Worm (Caenorhabditis elegans): ENCODE data around the gene cup-4.

The cup-4 gene

DNA sequence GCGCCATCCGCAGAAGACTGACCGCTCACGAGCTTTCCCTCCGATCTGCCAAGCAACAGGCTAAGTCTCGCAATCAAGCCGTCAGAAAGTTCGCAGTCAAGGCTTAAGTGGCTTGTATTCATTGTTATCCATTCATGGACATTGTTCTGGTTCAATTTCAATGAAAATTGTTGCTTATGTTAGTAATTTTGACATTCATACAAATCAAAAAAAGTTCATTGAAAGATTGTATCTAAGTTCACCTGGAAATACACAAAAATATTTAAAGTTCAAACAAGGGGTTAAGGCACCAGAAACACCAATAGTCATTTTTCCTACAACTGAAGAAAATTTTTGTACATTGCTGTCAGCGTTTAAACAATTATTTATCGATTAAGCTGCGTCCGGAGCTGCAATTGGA is 10.8 kb upstream of the cup-4 start:
- no peak for TF ChIP-seq ets-7 (tag; optimal IDR thresholded peaks at IDR 0.05)
- no peak for TF ChIP-seq ama-1 (optimal IDR thresholded peaks at IDR 0.05)
- TF ChIP-seq hmg-4 (GFP tag; optimal IDR thresholded peaks at IDR 0.05) = no peak
- TF ChIP-seq tbx-11 (GFP tag; IDR thresholded peaks at IDR 0.05) = no peak

ce11 chrIII:7857142-7857541 is 9.1 kb upstream of the cup-4 start, which contains the start of gene tag-307:
tag-307 (minus strand) TSS chrIII:7857242.
- no peak for TF ChIP-seq pes-1 (GFP tag; IDR thresholded peaks at IDR 0.05)
- TF ChIP-seq hmbx-1 (tag; optimal IDR thresholded peaks at IDR 0.05) = no peak
- no peak for TF ChIP-seq tra-4 (tag; optimal IDR thresholded peaks at IDR 0.05)
- TF ChIP-seq aly-1 (tag; optimal IDR thresholded peaks at IDR 0.05) = no peak
- TF ChIP-seq flt-1 (GFP tag; IDR thresholded peaks at IDR 0.05) = no peak
- no peak for TF ChIP-seq tbx-37 (GFP tag; conservative IDR thresholded peaks at IDR 0.05)
- no peak for TF ChIP-seq sea-1 (GFP tag; conservative IDR thresholded peaks at IDR 0.05)
- TF ChIP-seq hmg-4 (GFP tag; optimal IDR thresholded peaks at IDR 0.05) = no peak
- TF ChIP-seq hnd-1 (tag; optimal IDR thresholded peaks at IDR 0.05) = no peak

ce11 chrIII:7858407-7859029 is 7.8 kb upstream of the cup-4 start, which contains the start of the genes coq-5 and ufm-1:
coq-5 (minus strand) TSS chrIII:7858457.
ufm-1 (plus strand) TSS chrIII:7858979.
- TF ChIP-seq ceh-36 (tag; optimal IDR thresholded peaks at IDR 0.05) (no peak), tbx-37 (GFP tag; conservative IDR thresholded peaks at IDR 0.05) (0 out of 2 replicates have a peak, but pooled peaks have one; percentile 14), scrt-1 (GFP tag; IDR thresholded peaks at IDR 0.05) (no peak)

ce11 chrIII:7859313-7859712 is 7.0 kb upstream of the cup-4 start, which contains the start of gene tomm-7:
tomm-7 (plus strand) TSS chrIII:7859613.
- TF ChIP-seq B0310.2 (tag; optimal IDR thresholded peaks at IDR 0.05) (no peak), tbx-11 (GFP tag; IDR thresholded peaks at IDR 0.05) (no peak), ets-7 (tag; optimal IDR thresholded peaks at IDR 0.05) (no peak), ama-1 (optimal IDR thresholded peaks at IDR 0.05) (no peak), aly-1 (tag; optimal IDR thresholded peaks at IDR 0.05) (no peak), hmbx-1 (tag; optimal IDR thresholded peaks at IDR 0.05) (no peak), scrt-1 (GFP tag; IDR thresholded peaks at IDR 0.05) (no peak), ceh-36 (tag; optimal IDR thresholded peaks at IDR 0.05) (no peak), tra-4 (tag; optimal IDR thresholded peaks at IDR 0.05) (no peak), ceh-13 (GFP tag; optimal IDR thresholded peaks at IDR 0.05) (no peak), flt-1 (GFP tag; IDR thresholded peaks at IDR 0.05) (no peak), hnd-1 (tag; optimal IDR thresholded peaks at IDR 0.05) (no peak), tbx-37 (GFP tag; conservative IDR thresholded peaks at IDR 0.05) (no peak), pes-1 (GFP tag; IDR thresholded peaks at IDR 0.05) (no peak), hmg-4 (GFP tag; optimal IDR thresholded peaks at IDR 0.05) (no peak), sea-1 (GFP tag; conservative IDR thresholded peaks at IDR 0.05) (no peak), F13C5.2 (tag; optimal IDR thresholded peaks at IDR 0.05) (no peak)

- TF ChIP-seq ceh-36 (tag; optimal IDR thresholded peaks at IDR 0.05) (no peak), hmg-4 (GFP tag; optimal IDR thresholded peaks at IDR 0.05) (no peak), flt-1 (GFP tag; IDR thresholded peaks at IDR 0.05) (no peak), F13C5.2 (tag; optimal IDR thresholded peaks at IDR 0.05) (no peak), pes-1 (GFP tag; IDR thresholded peaks at IDR 0.05) (no peak), tbx-11 (GFP tag; IDR thresholded peaks at IDR 0.05) (no peak), ets-7 (tag; optimal IDR thresholded peaks at IDR 0.05) (no peak), aly-1 (tag; optimal IDR thresholded peaks at IDR 0.05) (no peak), ama-1 (optimal IDR thresholded peaks at IDR 0.05) (no peak), hmbx-1 (tag; optimal IDR thresholded peaks at IDR 0.05) (no peak), tra-4 (tag; optimal IDR thresholded peaks at IDR 0.05) (no peak), B0310.2 (tag; optimal IDR thresholded peaks at IDR 0.05) (no peak), sea-1 (GFP tag; conservative IDR thresholded peaks at IDR 0.05) (no peak), scrt-1 (GFP tag; IDR thresholded peaks at IDR 0.05) (no peak), ceh-13 (GFP tag; optimal IDR thresholded peaks at IDR 0.05) (no peak), tbx-37 (GFP tag; conservative IDR thresholded peaks at IDR 0.05) (no peak), hnd-1 (tag; optimal IDR thresholded peaks at IDR 0.05) (no peak)
Measured at ce11 chrIII:7860885-7861284, 5.4 kb upstream of the cup-4 start, which contains the start of gene cuc-1. cuc-1 (minus strand) TSS chrIII:7860985.

DNA sequence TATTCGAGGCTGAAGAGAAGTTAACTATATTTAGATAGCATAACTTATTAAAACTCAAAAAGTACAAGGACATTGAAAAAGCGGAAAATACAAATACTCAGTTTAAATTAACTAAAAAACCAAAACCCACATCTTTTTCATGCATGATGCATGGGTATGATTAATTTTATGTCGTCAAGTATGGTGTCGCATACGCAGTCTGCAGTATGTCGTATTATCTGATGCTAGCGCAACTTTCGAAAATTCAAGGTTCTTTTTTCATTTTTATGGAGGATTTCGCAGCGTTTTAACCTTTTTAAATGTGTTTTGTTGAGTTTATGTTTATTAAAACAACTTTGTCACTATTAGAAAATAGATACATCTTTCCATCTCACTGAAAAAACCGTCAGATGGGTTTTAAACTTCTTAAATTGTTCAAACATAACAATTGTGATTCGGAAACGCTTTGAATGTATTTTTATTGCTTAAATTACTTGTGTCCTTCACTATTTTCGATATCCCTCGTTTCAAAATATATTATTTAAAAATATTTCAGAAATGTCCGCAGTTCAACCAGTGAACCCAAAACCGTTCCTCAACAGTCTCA is 4.7 kb upstream of the cup-4 start, which contains the start of gene snr-5:
Gene snr-5 (plus strand): TSS at position 536 of the 586 bp plus-strand sequence.
- no peak for TF ChIP-seq hnd-1 (tag; optimal IDR thresholded peaks at IDR 0.05)
- no peak for TF ChIP-seq ama-1 (optimal IDR thresholded peaks at IDR 0.05)
- TF ChIP-seq F13C5.2 (tag; optimal IDR thresholded peaks at IDR 0.05) = no peak
- no peak for TF ChIP-seq hmbx-1 (tag; optimal IDR thresholded peaks at IDR 0.05)
- TF ChIP-seq tra-4 (tag; optimal IDR thresholded peaks at IDR 0.05) = no peak
- no peak for TF ChIP-seq hmg-4 (GFP tag; optimal IDR thresholded peaks at IDR 0.05)
- TF ChIP-seq ets-7 (tag; optimal IDR thresholded peaks at IDR 0.05) = no peak
- no peak for TF ChIP-seq B0310.2 (tag; optimal IDR thresholded peaks at IDR 0.05)
- no peak for TF ChIP-seq flt-1 (GFP tag; IDR thresholded peaks at IDR 0.05)
- TF ChIP-seq scrt-1 (GFP tag; IDR thresholded peaks at IDR 0.05) = no peak
- TF ChIP-seq aly-1 (tag; optimal IDR thresholded peaks at IDR 0.05) = no peak
- TF ChIP-seq ceh-36 (tag; optimal IDR thresholded peaks at IDR 0.05) = no peak
- no peak for TF ChIP-seq sea-1 (GFP tag; conservative IDR thresholded peaks at IDR 0.05)
- no peak for TF ChIP-seq ceh-13 (GFP tag; optimal IDR thresholded peaks at IDR 0.05)
- TF ChIP-seq tbx-11 (GFP tag; IDR thresholded peaks at IDR 0.05) = no peak
- TF ChIP-seq pes-1 (GFP tag; IDR thresholded peaks at IDR 0.05) = no peak

DNA sequence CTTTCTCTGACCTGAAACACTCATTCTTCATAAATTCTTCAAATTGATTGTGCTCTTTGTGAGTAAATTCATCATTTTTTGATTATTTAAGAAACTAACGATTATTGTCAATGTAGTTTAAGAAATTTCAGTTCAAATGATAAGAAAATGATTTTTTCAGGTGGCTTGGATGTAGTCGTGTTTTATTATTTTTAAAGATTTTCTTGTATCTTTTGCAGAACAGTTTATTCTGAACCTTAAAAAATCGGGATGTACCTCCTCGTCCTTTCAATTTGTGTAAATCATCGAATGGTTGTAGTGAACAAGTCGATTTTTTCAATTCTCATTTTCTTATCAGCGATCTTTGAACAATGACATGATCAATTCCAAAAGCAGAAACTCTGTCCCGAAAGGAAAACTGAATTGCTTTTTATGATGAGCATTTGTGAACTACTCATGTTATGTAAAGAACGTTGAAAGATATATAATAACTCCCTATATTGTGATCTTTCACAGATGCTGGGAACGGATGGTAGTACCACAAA is 989 bp upstream of the cup-4 start, which contains the start of gene slc-17.3:
Gene slc-17.3 (minus strand): TSS at position 51 of the 524 bp plus-strand sequence.
- no peak for TF ChIP-seq flt-1 (GFP tag; IDR thresholded peaks at IDR 0.05)
- TF ChIP-seq ceh-13 (GFP tag; optimal IDR thresholded peaks at IDR 0.05) = no peak
- TF ChIP-seq ama-1 (optimal IDR thresholded peaks at IDR 0.05) = no peak
- no peak for TF ChIP-seq hmg-4 (GFP tag; optimal IDR thresholded peaks at IDR 0.05)
- TF ChIP-seq tbx-37 (GFP tag; conservative IDR thresholded peaks at IDR 0.05) = no peak
- no peak for TF ChIP-seq tra-4 (tag; optimal IDR thresholded peaks at IDR 0.05)
- TF ChIP-seq ets-7 (tag; optimal IDR thresholded peaks at IDR 0.05) = no peak
- TF ChIP-seq hnd-1 (tag; optimal IDR thresholded peaks at IDR 0.05) = no peak
- no peak for TF ChIP-seq scrt-1 (GFP tag; IDR thresholded peaks at IDR 0.05)
